Worm (Caenorhabditis elegans) whole organism, L2 larva: Measurements from ENCODE around the gene C53A5.2.

Source experiments
- F13H6.1 ChIP-seq: sonication (generic microtip); optimal IDR thresholded peaks from 2 replicates; lab custom pipeline; 2016; ENCODE audit warnings: missing genetic modification characterization, missing compliant biosample characterization
- ZK546.5 ChIP-seq: sonication (generic microtip); optimal IDR thresholded peaks from 2 replicates; lab custom pipeline; 2017; ENCODE audit warnings: missing biosample characterization, missing genetic modification characterization
- alr-1 ChIP-seq: fragments of 150-350 bp; optimal IDR thresholded peaks from 2 replicates; lab custom pipeline; 2014; ENCODE audit warnings: missing biosample characterization, missing genetic modification characterization
- blmp-1 ChIP-seq: sonication (generic microtip); optimal IDR thresholded peaks from 2 replicates; lab custom pipeline; 2017; ENCODE audit warnings: missing genetic modification characterization, mild to moderate bottlenecking, missing compliant biosample characterization, antibody characterized with exemption, moderate library complexity; ENCODE audit not compliant: insufficient read depth
- ceh-16 ChIP-seq: fragments of 150-350 bp; optimal IDR thresholded peaks from 2 replicates; lab custom pipeline; 2014; ENCODE audit warnings: missing biosample characterization, missing genetic modification characterization
- ceh-82 ChIP-seq: fragments of 150-350 bp; optimal IDR thresholded peaks from 2 replicates; lab custom pipeline; 2014; ENCODE audit warnings: missing biosample characterization, missing genetic modification characterization
- crh-2 ChIP-seq: sonication (generic microtip); optimal IDR thresholded peaks from 2 replicates; lab custom pipeline; 2017; ENCODE audit warnings: missing biosample characterization, missing genetic modification characterization
- egl-27 ChIP-seq: sonication (generic microtip); optimal IDR thresholded peaks from 3 replicates; lab custom pipeline; 2017; ENCODE audit warnings: missing biosample characterization, missing genetic modification reagents, missing genetic modification characterization
- elt-1 ChIP-seq: fragments of 150-350 bp; optimal IDR thresholded peaks from 2 replicates; lab custom pipeline; 2014; ENCODE audit warnings: missing biosample characterization, missing genetic modification characterization
- fos-1 ChIP-seq: fragments of 150-350 bp; optimal IDR thresholded peaks from 2 replicates; lab custom pipeline; 2014; ENCODE audit warnings: missing biosample characterization, missing genetic modification characterization
- gmeb-1 ChIP-seq: fragments of 150-350 bp; optimal IDR thresholded peaks from 2 replicates; lab custom pipeline; 2014; ENCODE audit warnings: missing biosample characterization, missing genetic modification characterization
- lin-11 ChIP-seq: fragments of 150-350 bp; sonication (generic microtip); optimal IDR thresholded peaks from 2 replicates; lab custom pipeline; 2014; ENCODE audit warnings: missing biosample characterization, missing genetic modification characterization, inconsistent platforms, mixed read lengths
- lin-13 ChIP-seq: fragments of 150-350 bp; optimal IDR thresholded peaks from 2 replicates; lab custom pipeline; 2014; ENCODE audit warnings: missing biosample characterization, missing genetic modification reagents, missing genetic modification characterization
- lin-39 ChIP-seq: fragments of 150-350 bp; optimal IDR thresholded peaks from 2 replicates; lab custom pipeline; 2014; ENCODE audit warnings: missing biosample characterization, missing genetic modification reagents, missing genetic modification characterization
- lsy-2 ChIP-seq, 2 experiments: fragments of 150-350 bp in 1 of 2; sonication (generic microtip) in 1 of 2; optimal IDR thresholded peaks; 2 replicates each; lab custom pipeline; 2014 to 2017; ENCODE audit warnings: missing biosample characterization in 2 of 2, missing genetic modification characterization in 2 of 2
- mbf-1 ChIP-seq: sonication (generic microtip); optimal IDR thresholded peaks from 2 replicates; lab custom pipeline; 2017; ENCODE audit warnings: missing biosample characterization, missing genetic modification characterization
- mdl-1 ChIP-seq, 2 experiments: fragments of 150-350 bp in 1 of 2; sonication (generic microtip) in 1 of 2; optimal IDR thresholded peaks; 2 replicates each; lab custom pipeline; 2017; ENCODE audit warnings: missing biosample characterization in 2 of 2, missing genetic modification characterization in 2 of 2
- nhr-10 ChIP-seq: sonication (generic microtip); optimal IDR thresholded peaks from 2 replicates; lab custom pipeline; 2017; ENCODE audit warnings: missing biosample characterization, missing genetic modification characterization
- nhr-12 ChIP-seq: fragments of 150-350 bp; optimal IDR thresholded peaks from 2 replicates; lab custom pipeline; 2014; ENCODE audit warnings: missing biosample characterization, missing genetic modification characterization
- nhr-21 ChIP-seq: fragments of 150-350 bp; optimal IDR thresholded peaks from 2 replicates; lab custom pipeline; 2014; ENCODE audit warnings: missing biosample characterization, missing genetic modification characterization
- nhr-237 ChIP-seq: fragments of 150-350 bp; optimal IDR thresholded peaks from 2 replicates; lab custom pipeline; 2014; ENCODE audit warnings: missing biosample characterization, missing genetic modification characterization
- nhr-25 ChIP-seq: fragments of 150-350 bp; sonication (generic microtip); optimal IDR thresholded peaks from 3 replicates; lab custom pipeline; 2014; ENCODE audit warnings: missing biosample characterization, missing genetic modification characterization
- nhr-77 ChIP-seq: fragments of 150-350 bp; optimal IDR thresholded peaks from 2 replicates; lab custom pipeline; 2014; ENCODE audit warnings: missing biosample characterization, missing genetic modification characterization
- peb-1 ChIP-seq: fragments of 150-350 bp; optimal IDR thresholded peaks from 2 replicates; lab custom pipeline; 2014; ENCODE audit warnings: missing biosample characterization, missing genetic modification characterization
- sem-4 ChIP-seq: fragments of 150-350 bp; optimal IDR thresholded peaks from 2 replicates; lab custom pipeline; 2014; ENCODE audit warnings: missing biosample characterization, missing genetic modification reagents, missing genetic modification characterization
- skn-1 ChIP-seq: sonication (generic microtip); optimal IDR thresholded peaks from 2 replicates; lab custom pipeline; 2017; ENCODE audit warnings: missing biosample characterization, missing genetic modification characterization
- sma-3 ChIP-seq: sonication (generic microtip); optimal IDR thresholded peaks from 2 replicates; lab custom pipeline; 2016; ENCODE audit warnings: missing genetic modification reagents, missing genetic modification characterization, missing compliant biosample characterization
- sma-9 ChIP-seq, 2 experiments: fragments of 150-350 bp in 1 of 2; sonication (generic microtip) in 1 of 2; optimal IDR thresholded peaks; 2 replicates each; lab custom pipeline; 2014 to 2016; ENCODE audit warnings: missing genetic modification characterization in 2 of 2, mild to moderate bottlenecking in 1 of 2, missing biosample characterization in 1 of 2, missing compliant biosample characterization in 1 of 2, missing genetic modification reagents in 1 of 2, moderate library complexity in 1 of 2
- snpc-4 ChIP-seq: fragments of 150-350 bp; optimal IDR thresholded peaks from 2 replicates; lab custom pipeline; 2014; ENCODE audit warnings: missing biosample characterization, missing genetic modification characterization
- unc-62 ChIP-seq: fragments of 150-350 bp; optimal IDR thresholded peaks from 2 replicates; lab custom pipeline; 2014; ENCODE audit warnings: missing biosample characterization, missing genetic modification reagents, missing genetic modification characterization
- zag-1 ChIP-seq: fragments of 150-350 bp; optimal IDR thresholded peaks from 2 replicates; lab custom pipeline; 2014; ENCODE audit warnings: missing biosample characterization, missing genetic modification characterization
- ztf-11 ChIP-seq: sonication (generic microtip); optimal IDR thresholded peaks from 2 replicates; lab custom pipeline; 2017; ENCODE audit warnings: missing biosample characterization, missing genetic modification characterization

C53A5.2 gene

DNA sequence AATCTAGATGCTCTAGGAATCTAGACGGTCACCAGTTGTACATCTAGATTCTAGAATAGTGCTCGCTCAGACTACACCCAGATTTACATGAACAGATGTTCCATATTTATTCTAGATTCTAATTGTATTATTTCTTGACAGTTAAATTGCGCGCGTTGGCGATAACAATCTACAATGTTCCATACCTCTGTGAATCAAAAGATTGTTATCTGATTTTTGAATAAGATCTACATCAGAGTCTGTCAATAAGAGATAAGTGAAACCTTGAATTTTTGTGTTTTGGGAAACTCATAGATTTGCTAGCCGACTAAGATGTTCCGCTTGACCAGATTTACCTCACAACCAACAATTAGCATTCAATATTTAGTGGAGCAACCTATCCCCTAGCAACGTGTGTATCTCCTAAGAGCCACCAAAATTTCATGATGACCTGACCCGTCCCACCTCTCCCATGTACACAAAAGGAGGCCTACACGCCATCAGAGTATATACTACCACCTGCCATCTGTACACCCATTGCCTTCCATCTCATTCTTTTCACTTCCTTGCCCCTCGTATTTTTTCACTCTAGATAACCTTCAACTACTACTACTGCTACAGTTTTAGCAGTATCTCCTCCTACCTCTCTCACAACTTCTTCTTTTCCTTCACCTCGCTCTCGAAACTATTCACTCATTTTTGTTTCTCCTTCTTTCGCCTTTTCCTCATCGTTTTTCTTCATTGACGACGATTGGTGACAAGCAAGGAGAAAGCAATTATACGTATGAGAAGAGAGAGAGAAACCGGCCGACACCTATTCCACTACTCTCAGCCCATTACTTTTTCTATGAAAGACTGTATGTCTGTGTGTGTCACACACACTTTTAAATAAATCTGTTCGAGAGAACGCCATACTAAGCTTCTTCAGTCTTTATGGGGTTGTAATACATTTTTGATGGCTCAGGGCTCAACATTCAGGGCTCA is 16.0 kb downstream of the C53A5.2 start (continued):
- TF ChIP-seq blmp-1 (tag; lab: Kevin White, UChicago) (peak; percentile 90), sem-4 (peak; percentile 60), snpc-4 (tag; lab: Kevin White, UChicago) (no peak), alr-1 (no peak), lin-39 (tag; lab: Kevin White, UChicago) (no peak), zag-1 (tag; lab: Kevin White, UChicago) (no peak), nhr-12 (tag; lab: Kevin White, UChicago) (no peak), lin-13 (GFP tag; lab: Kevin White, UChicago) (no peak), ztf-11 (no peak)
- TF ChIP-seq, all 48 proteins: peak for 9

DNA sequence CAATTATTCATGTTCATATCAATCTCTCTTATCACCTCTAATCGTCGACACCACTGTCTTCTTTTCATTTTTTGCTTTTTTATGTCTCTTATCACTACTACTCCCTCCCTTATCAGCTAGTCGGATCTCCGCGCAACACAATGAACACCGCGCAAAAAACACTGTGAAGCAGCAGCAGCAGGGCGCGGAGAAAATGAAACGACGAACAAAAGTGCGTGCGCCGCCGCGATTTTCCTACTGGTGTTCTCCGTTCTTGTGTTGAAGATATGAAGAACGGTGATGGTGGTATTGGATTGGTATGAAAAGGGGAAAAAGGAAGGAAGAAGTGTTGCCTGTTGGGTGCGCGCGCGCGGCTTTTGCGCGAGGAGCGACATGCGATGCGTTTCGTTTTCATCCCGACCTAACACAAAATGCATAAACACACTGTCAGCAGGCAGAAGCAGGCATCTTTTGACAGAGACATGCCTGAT is 17.2 kb downstream of the C53A5.2 start:
- TF ChIP-seq peb-1 (tag; lab: Kevin White, UChicago) (no peak), snpc-4 (tag; lab: Kevin White, UChicago) (no peak), mdl-1 (tag; optimal IDR thresholded peaks at IDR 0.05; lab: Kevin White, UChicago) (peak in 1 of 2 experiments; percentile 4), blmp-1 (tag; lab: Kevin White, UChicago) (peak; percentile 33), sem-4 (peak; percentile 42), sma-3 (GFP tag; lab: Kevin White, UChicago) (peak; percentile 44), lsy-2 (tag; optimal IDR thresholded peaks at IDR 0.05; lab: Kevin White, UChicago) (no peak), elt-1 (tag; lab: Kevin White, UChicago) (peak; percentile 85), gmeb-1 (tag; lab: Kevin White, UChicago) (peak; percentile 24), nhr-237 (tag; lab: Kevin White, UChicago) (no peak), ztf-11 (no peak), ZK546.5 (tag; lab: Kevin White, UChicago) (no peak), fos-1 (peak; percentile 90), crh-2 (tag; lab: Kevin White, UChicago) (no peak), nhr-25 (peak; percentile 48), sma-9 (GFP tag; optimal IDR thresholded peaks at IDR 0.05; lab: Kevin White, UChicago) (peak; percentile 40), sma-9 (tag; optimal IDR thresholded peaks at IDR 0.05; lab: Kevin White, UChicago) (no peak), mbf-1 (tag; lab: Kevin White, UChicago) (no peak), egl-27 (tag; lab: Kevin White, UChicago) (peak; percentile 73), ceh-82 (tag; lab: Kevin White, UChicago) (no peak), skn-1 (tag; lab: Kevin White, UChicago) (peak; percentile 28), unc-62 (GFP tag; lab: Kevin White, UChicago) (no peak), zag-1 (tag; lab: Kevin White, UChicago) (no peak), ceh-16 (tag; lab: Kevin White, UChicago) (peak; percentile 89), nhr-21 (tag; lab: Kevin White, UChicago) (peak; percentile 85), lin-13 (GFP tag; lab: Kevin White, UChicago) (no peak), nhr-10 (no peak)

DNA sequence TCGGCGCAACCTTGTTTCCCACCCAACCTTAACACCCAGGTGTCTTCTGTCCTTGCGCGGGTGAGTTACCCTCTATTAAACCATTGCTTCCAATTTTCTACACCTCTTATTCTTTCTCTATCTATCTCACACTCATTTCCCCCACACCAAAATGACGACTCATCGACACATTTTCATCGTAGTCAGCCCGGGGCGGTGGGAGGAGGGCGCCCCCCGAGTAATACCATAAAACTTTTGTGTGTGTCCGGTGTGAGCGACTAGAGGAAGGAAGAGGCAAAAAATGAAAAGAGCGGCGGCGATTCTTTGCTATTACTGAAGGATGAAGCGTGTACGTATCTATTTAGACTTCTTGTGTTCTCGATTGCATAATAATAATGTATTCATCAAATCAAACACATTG is 18.2 kb downstream of the C53A5.2 start:
- TF ChIP-seq egl-27 (tag; lab: Kevin White, UChicago) = no peak
- TF ChIP-seq fos-1 = peak; percentile 68
- peak; percentile 41 for TF ChIP-seq ceh-16 (tag; lab: Kevin White, UChicago)
- TF ChIP-seq nhr-77 = no peak
- no peak for TF ChIP-seq nhr-237 (tag; lab: Kevin White, UChicago)

DNA sequence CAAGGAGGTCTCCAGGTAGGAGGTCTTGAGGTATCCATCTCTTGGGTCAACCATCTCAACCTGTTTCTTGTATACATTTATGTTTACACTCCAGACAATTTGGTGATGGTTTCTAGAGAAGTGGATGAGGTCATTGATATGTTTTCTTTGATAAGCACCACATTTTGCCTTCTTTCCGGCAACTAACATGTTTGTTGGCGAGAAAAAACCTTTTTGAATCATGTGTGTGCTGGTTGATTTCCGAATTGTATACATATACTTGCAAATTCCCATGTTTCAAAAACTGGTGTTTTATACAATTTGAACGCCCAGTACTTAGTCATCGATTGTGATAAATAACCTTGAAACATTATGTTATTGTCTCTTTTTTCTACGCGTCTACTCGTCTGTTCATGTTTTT is 18.9 kb downstream of the C53A5.2 start:
- TF ChIP-seq ceh-82 (tag; lab: Kevin White, UChicago) (no peak), fos-1 (peak; percentile 32), F13H6.1 (no peak)
- TF ChIP-seq, all 48 proteins: peak for 1

DNA sequence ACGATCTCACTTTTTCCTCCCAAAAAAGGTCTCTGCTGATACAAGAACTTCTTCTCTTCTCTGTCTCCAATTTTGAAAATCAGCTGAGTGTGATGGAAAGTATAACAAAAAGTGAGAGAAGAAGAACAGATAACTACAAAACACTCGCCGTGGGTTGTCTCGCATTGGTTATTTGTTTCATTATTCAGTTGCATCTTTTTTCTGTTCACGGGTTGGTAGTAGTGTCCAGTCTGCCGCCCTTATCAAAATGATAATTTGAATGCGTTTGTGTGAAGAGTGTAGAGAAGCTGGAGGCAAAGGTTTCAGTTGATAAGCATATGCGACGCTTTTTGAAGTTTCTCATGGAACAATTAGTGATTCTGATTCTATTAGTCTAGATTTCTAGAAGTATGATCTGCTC is 19.9 kb downstream of the C53A5.2 start:
- TF ChIP-seq skn-1 (tag; lab: Kevin White, UChicago) (peak; percentile 47), sma-3 (GFP tag; lab: Kevin White, UChicago) (peak; percentile 8), ztf-11 (no peak), lin-11 (tag; lab: Kevin White, UChicago) (no peak), sma-9 (GFP tag; optimal IDR thresholded peaks at IDR 0.05; lab: Kevin White, UChicago) (peak; percentile 1), sma-9 (tag; optimal IDR thresholded peaks at IDR 0.05; lab: Kevin White, UChicago) (no peak), nhr-25 (no peak), fos-1 (peak; percentile 92), nhr-10 (no peak)
